Worm (Caenorhabditis elegans): ENCODE results near the gene clec-5.

The clec-5 gene

ce11 chrIII:4868643-4869042 is 14.8 kb downstream of the clec-5 start, which contains the start of the genes msd-4 and C35D10.3:
msd-4 (minus strand) TSS chrIII:4868743.
C35D10.3 (plus strand) TSS chrIII:4868921.
- TF ChIP-seq mdl-1 (tag; optimal IDR thresholded peaks at IDR 0.05) (no peak), C04F5.9 (tag; optimal IDR thresholded peaks at IDR 0.05) (no peak), efl-1 (optimal IDR thresholded peaks at IDR 0.05) (no peak), efl-1 (GFP tag; optimal IDR thresholded peaks at IDR 0.05 in 1 of 2) (no peak), ama-1 (optimal IDR thresholded peaks at IDR 0.05) (no peak), aha-1 (tag; optimal IDR thresholded peaks at IDR 0.05) (no peak), efl-3 (GFP tag; optimal IDR thresholded peaks at IDR 0.05) (no peak), C34B4.2 (tag; optimal IDR thresholded peaks at IDR 0.05) (no peak), fkh-8 (tag; optimal IDR thresholded peaks at IDR 0.05) (no peak), nhr-237 (tag; optimal IDR thresholded peaks at IDR 0.05) (no peak), ceh-82 (tag; optimal IDR thresholded peaks at IDR 0.05) (no peak), nhr-85 (tag) (no peak)

ce11 chrIII:4866762-4867161 is 16.6 kb downstream of the clec-5 start, which contains the start of gene C35D10.17:
C35D10.17 (plus strand) TSS chrIII:4867062.
- TF ChIP-seq nhr-12 (tag; optimal IDR thresholded peaks at IDR 0.05) (no peak), Y116A8C.19 (tag; optimal IDR thresholded peaks at IDR 0.05; ENCODE audit: borderline replicate concordance) (no peak), ztf-4 (tag; optimal IDR thresholded peaks at IDR 0.05) (no peak), fkh-10 (GFP tag; optimal IDR thresholded peaks at IDR 0.05) (no peak)

ce11 chrIII:4863127-4863526 is 20.3 kb downstream of the clec-5 start, which contains the start of gene coq-8:
coq-8 (plus strand) TSS chrIII:4863427.
- no peak for TF ChIP-seq dsc-1 (tag; optimal IDR thresholded peaks at IDR 0.05)
- TF ChIP-seq lsy-2 (tag; optimal IDR thresholded peaks at IDR 0.05), result no peak
- no peak for TF ChIP-seq nhr-12 (tag; optimal IDR thresholded peaks at IDR 0.05)

- TF ChIP-seq snu-23 (GFP tag; optimal IDR thresholded peaks at IDR 0.05) (peak; percentile 4), ceh-90 (tag; optimal IDR thresholded peaks at IDR 0.05) (peak; percentile 81), lir-3 (tag; optimal IDR thresholded peaks at IDR 0.05; ENCODE audit: poor library complexity) (peak; percentile 62), hpl-2 (GFP tag; optimal IDR thresholded peaks at IDR 0.05) (no peak), tbx-2 (tag; optimal IDR thresholded peaks at IDR 0.05) (peak; percentile 20), nhr-20 (tag; optimal IDR thresholded peaks at IDR 0.05) (peak; percentile 12), elt-2 (tag; optimal IDR thresholded peaks at IDR 0.05) (no peak), irx-1 (tag; optimal IDR thresholded peaks at IDR 0.05) (peak; percentile 33), nhr-84 (tag; optimal IDR thresholded peaks at IDR 0.05) (no peak), xbp-1 (tag; optimal IDR thresholded peaks at IDR 0.05) (no peak), unc-86 (tag; optimal IDR thresholded peaks at IDR 0.05) (no peak), dpl-1 (GFP tag; optimal IDR thresholded peaks at IDR 0.05) (peak in 2 of 3 experiments; percentile 4 to 17), fkh-4 (tag; optimal IDR thresholded peaks at IDR 0.05; ENCODE audit: borderline replicate concordance) (no peak), unc-98 (GFP tag; IDR thresholded peaks at IDR 0.05) (no peak), F16B12.6 (tag; optimal IDR thresholded peaks at IDR 0.05) (no peak), efl-1 (optimal IDR thresholded peaks at IDR 0.05) (no peak), efl-1 (GFP tag; optimal IDR thresholded peaks at IDR 0.05 in 1 of 2) (peak in 1 of 2 experiments; percentile 27), C04F5.9 (tag; optimal IDR thresholded peaks at IDR 0.05) (no peak), ceh-88 (GFP tag; IDR thresholded peaks at IDR 0.05) (no peak), nhr-47 (tag; optimal IDR thresholded peaks at IDR 0.05) (peak; percentile 42), nhr-71 (tag; optimal IDR thresholded peaks at IDR 0.05) (peak; percentile 34), sox-4 (tag; optimal IDR thresholded peaks at IDR 0.05) (no peak), aly-2 (tag; optimal IDR thresholded peaks at IDR 0.05) (no peak), nhr-11 (tag; optimal IDR thresholded peaks at IDR 0.05) (no peak), vab-15 (tag; optimal IDR thresholded peaks at IDR 0.05) (no peak), lsy-2 (tag; optimal IDR thresholded peaks at IDR 0.05) (peak in 1 of 2 experiments; percentile 35), lin-14 (GFP tag; optimal IDR thresholded peaks at IDR 0.05) (no peak), rnt-1 (tag; optimal IDR thresholded peaks at IDR 0.05) (peak; percentile 8), zip-4 (GFP tag; optimal IDR thresholded peaks at IDR 0.05) (no peak), C16A3.4 (tag; optimal IDR thresholded peaks at IDR 0.05) (no peak), nhr-237 (tag; optimal IDR thresholded peaks at IDR 0.05) (no peak), ceh-82 (tag; optimal IDR thresholded peaks at IDR 0.05) (no peak), ztf-11 (tag; optimal IDR thresholded peaks at IDR 0.05) (peak in 1 of 2 experiments; percentile 39), nhr-90 (tag; optimal IDR thresholded peaks at IDR 0.05; ENCODE audit: poor library complexity) (peak; percentile 48), dsc-1 (tag; optimal IDR thresholded peaks at IDR 0.05) (peak; percentile 7), mdl-1 (tag; optimal IDR thresholded peaks at IDR 0.05) (no peak)
Observed at ce11 chrIII:4861744-4862401, 21.5 kb downstream of the clec-5 start, which contains the start of the genes C35D10.10 and C35D10.5. C35D10.10 (minus strand) TSS chrIII:4861794. C35D10.5 (plus strand) TSS chrIII:4862351.

Measured in whole organism, L1 larva.